Worm (Caenorhabditis elegans) whole organism, L4 larva: ENCODE measurements around the gene T10G3.1.

Experiments
- F10B5.3 ChIP-seq: sonication (generic microtip); optimal IDR thresholded peaks from 2 replicates; lab custom pipeline; 2016; ENCODE audit warnings: mild to moderate bottlenecking, missing genetic modification characterization, missing compliant biosample characterization
- mdt-29 ChIP-seq: fragments of 200-800 bp; sonication (Bioruptor generic); IDR thresholded peaks from 2 replicates; pipeline ENCODE4 v1.3.6; 2022; ENCODE audit warnings: missing genetic modification reagents, missing genetic modification characterization, missing compliant biosample characterization
- mes-2 ChIP-seq: sonication (generic microtip); optimal IDR thresholded peaks from 2 replicates; lab custom pipeline; 2016; ENCODE audit warnings: missing genotype, mild to moderate bottlenecking, missing genetic modification characterization, missing compliant biosample characterization; ENCODE audit not compliant: poor library complexity, severe bottlenecking
- nhr-111 ChIP-seq: fragments of 200-800 bp; sonication (Bioruptor generic); optimal IDR thresholded peaks from 2 replicates; lab custom pipeline; 2018; ENCODE audit warnings: mild to moderate bottlenecking, missing genetic modification characterization, missing compliant biosample characterization
- rbr-2 ChIP-seq: sonication (generic microtip); optimal IDR thresholded peaks from 2 replicates; lab custom pipeline; 2016; ENCODE audit warnings: missing genotype, missing genetic modification characterization, missing compliant biosample characterization
- sdz-12 ChIP-seq: fragments of 200-800 bp; sonication (Bioruptor generic); optimal IDR thresholded peaks from 2 replicates; lab custom pipeline; 2018; ENCODE audit warnings: mild to moderate bottlenecking, missing genetic modification characterization, missing compliant biosample characterization
- zag-1 ChIP-seq: fragments of 150-350 bp; optimal IDR thresholded peaks from 2 replicates; lab custom pipeline; 2014; ENCODE audit warnings: missing biosample characterization, missing genetic modification characterization
- zfp-3 ChIP-seq: fragments of 200-800 bp; sonication (Bioruptor generic); conservative IDR thresholded peaks from 2 replicates; pipeline ENCODE4 v1.3.6; 2022; ENCODE audit warnings: missing genetic modification reagents, missing genetic modification characterization, missing compliant biosample characterization

DNA sequence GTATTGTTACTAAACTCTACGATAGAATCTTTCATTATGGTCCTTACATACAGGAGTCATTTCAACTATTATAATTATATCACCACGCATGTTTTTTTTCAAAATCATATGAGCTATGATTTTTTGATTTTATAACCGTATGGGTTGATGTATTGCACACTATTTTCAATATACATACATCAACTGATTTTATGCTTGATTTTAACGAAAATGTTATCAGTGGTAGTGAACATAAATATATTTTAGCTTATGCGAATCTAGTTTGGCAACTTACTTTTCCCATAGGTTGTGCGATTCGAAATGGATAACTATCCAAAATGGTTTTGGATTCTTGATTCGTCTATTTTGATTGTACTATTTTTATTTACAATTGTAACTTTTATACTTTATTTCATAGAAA is 49.9 kb downstream of the T10G3.1 start, which contains the start of gene srv-10:
- TF ChIP-seq sdz-12 (GFP tag; lab: Kevin White, UChicago) (no peak), F10B5.3 (tag; lab: Kevin White, UChicago) (no peak), rbr-2 (tag; lab: Kevin White, UChicago) (no peak), nhr-111 (GFP tag; lab: Kevin White, UChicago) (no peak), mdt-29 (GFP tag; lab: Robert Waterston, UW) (no peak), zag-1 (no peak), zfp-3 (GFP tag; lab: Robert Waterston, UW) (no peak), mes-2 (tag; lab: Kevin White, UChicago) (no peak)
